Worm (Caenorhabditis elegans) whole organism, young adult: ENCODE measurements around the gene srh-1.

Experiments
- F49E8.2 ChIP-seq: sonication (generic microtip); optimal IDR thresholded peaks from 3 replicates; lab custom pipeline; 2017; ENCODE audit warnings: missing genetic modification characterization, mild to moderate bottlenecking, missing compliant biosample characterization, antibody characterized with exemption, moderate library complexity; ENCODE audit not compliant: insufficient read depth
- efl-1 ChIP-seq: fragments of 150-350 bp; optimal IDR thresholded peaks from 2 replicates; lab custom pipeline; 2014; ENCODE audit warnings: missing biosample characterization, missing genetic modification reagents, missing genetic modification characterization
- hlh-26 ChIP-seq: fragments of 200-800 bp; sonication (Bioruptor generic); conservative IDR thresholded peaks from 2 replicates; pipeline ENCODE4 v1.3.6; 2022; ENCODE audit warnings: missing genetic modification reagents, missing genetic modification characterization, missing compliant biosample characterization
- hrde-1 ChIP-seq: sonication (generic microtip); optimal IDR thresholded peaks from 2 replicates; lab custom pipeline; 2016; ENCODE audit warnings: missing genetic modification characterization, mild to moderate bottlenecking, missing compliant biosample characterization, moderate library complexity, missing genotype, missing genetic modification reagents, borderline replicate concordance
- lin-40 ChIP-seq: sonication (generic microtip); optimal IDR thresholded peaks from 2 replicates; lab custom pipeline; 2016; ENCODE audit warnings: missing genetic modification characterization, mild to moderate bottlenecking, missing compliant biosample characterization, missing genotype, missing genetic modification reagents
- mxl-1 ChIP-seq: sonication (generic microtip); optimal IDR thresholded peaks from 2 replicates; lab custom pipeline; 2016; ENCODE audit warnings: missing genetic modification characterization, missing compliant biosample characterization
- nhr-90 ChIP-seq: sonication (generic microtip); optimal IDR thresholded peaks from 2 replicates; lab custom pipeline; 2016; ENCODE audit warnings: missing genotype, mild to moderate bottlenecking, missing genetic modification characterization, missing compliant biosample characterization
- snpc-4 ChIP-seq, 5 experiments: fragments of 150-350 bp in 1 of 5; sonication (generic microtip) in 4 of 5; optimal IDR thresholded peaks; 2 replicates each; lab custom pipeline; 2014 to 2018; ENCODE audit warnings: missing genetic modification characterization in 5 of 5, missing biosample characterization in 3 of 5, antibody characterized with exemption in 2 of 5, mild to moderate bottlenecking in 2 of 5, missing compliant biosample characterization in 2 of 5, missing genotype in 2 of 5, moderate library complexity in 2 of 5, missing genetic modification reagents in 1 of 5
- ztf-26 ChIP-seq: sonication (generic microtip); optimal IDR thresholded peaks from 2 replicates; lab custom pipeline; 2017; ENCODE audit warnings: missing genetic modification characterization, missing compliant biosample characterization
- ztf-28 ChIP-seq: fragments of 200-800 bp; sonication (Bioruptor generic); IDR thresholded peaks from 2 replicates; pipeline ENCODE4 v1.3.6; 2022; ENCODE audit warnings: missing genetic modification reagents, missing genetic modification characterization, missing compliant biosample characterization

- no peak for TF ChIP-seq lin-40 (tag; lab: Kevin White, UChicago)
- no peak for TF ChIP-seq snpc-4 (GFP tag; optimal IDR thresholded peaks at IDR 0.05; lab: Kevin White, UChicago)
- no peak for TF ChIP-seq snpc-4 (tag; optimal IDR thresholded peaks at IDR 0.05; lab: Kevin White, UChicago)
- no peak for TF ChIP-seq hrde-1 (tag; lab: Kevin White, UChicago)
- no peak for TF ChIP-seq ztf-28 (GFP tag; lab: Robert Waterston, UW)
- no peak for TF ChIP-seq ztf-26 (tag; lab: Kevin White, UChicago)
- TF ChIP-seq nhr-90 (tag; lab: Kevin White, UChicago) = no peak
- TF ChIP-seq hlh-26 (GFP tag; lab: Robert Waterston, UW) = no peak
- no peak for TF ChIP-seq F49E8.2 (tag; lab: Kevin White, UChicago)
- TF ChIP-seq efl-1 (GFP tag; lab: Kevin White, UChicago) = no peak
- no peak for TF ChIP-seq mxl-1
Measured at ce11 chrV:11439202-11439601, 46.5 kb upstream of the srh-1 start.
